Worm (Caenorhabditis elegans): Measurements from ENCODE around the gene tftc-1.

tftc-1 gene

DNA sequence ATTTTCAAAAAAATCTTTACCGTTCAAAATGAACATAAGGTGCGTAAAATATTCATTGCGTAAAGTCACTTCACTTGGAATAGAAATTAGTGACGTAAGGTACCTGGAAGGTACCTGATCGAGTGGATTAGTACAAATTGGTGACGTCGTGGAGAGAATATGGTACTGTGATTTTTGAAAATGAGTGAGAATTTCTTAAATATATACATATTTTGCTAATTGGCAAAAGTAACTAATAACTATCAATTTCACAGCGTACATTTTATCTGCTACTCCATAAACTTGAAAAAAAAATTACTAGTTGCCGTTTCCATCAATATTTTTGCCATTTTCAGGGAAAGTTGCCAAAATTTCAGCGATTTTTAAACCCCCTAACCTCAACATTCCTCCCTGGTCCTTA, 67.7 kb downstream of the tftc-1 start:
- TF ChIP-seq F49E8.2 (tag; optimal IDR thresholded peaks at IDR 0.05; ENCODE audit: borderline replicate concordance) = no peak
- no peak for TF ChIP-seq T20F7.1 (GFP tag; optimal IDR thresholded peaks at IDR 0.05)
- TF ChIP-seq unc-62 (GFP tag; optimal IDR thresholded peaks at IDR 0.05 in 1 of 2) = peak in 1 of 2 experiments; percentile 43
- no peak for TF ChIP-seq unc-62 (tag; optimal IDR thresholded peaks at IDR 0.05)
- TF ChIP-seq nhr-10 (tag; optimal IDR thresholded peaks at IDR 0.05) = no peak
- TF ChIP-seq hif-1 (tag; optimal IDR thresholded peaks at IDR 0.05) = no peak
- no peak for TF ChIP-seq ZK546.5 (tag; optimal IDR thresholded peaks at IDR 0.05)
- TF ChIP-seq unc-130 (GFP tag; optimal IDR thresholded peaks at IDR 0.05) = no peak
- TF ChIP-seq attf-4 (tag; optimal IDR thresholded peaks at IDR 0.05) = no peak
- TF ChIP-seq spr-3 (GFP tag; optimal IDR thresholded peaks at IDR 0.05) = no peak
- no peak for TF ChIP-seq ceh-32 (tag; optimal IDR thresholded peaks at IDR 0.05; ENCODE audit: poor library complexity)
- TF ChIP-seq nhr-25 (tag; optimal IDR thresholded peaks at IDR 0.05; ENCODE audit: borderline replicate concordance, insufficient read depth) = no peak
- peak; percentile 76 for TF ChIP-seq aha-1 (tag)
- no peak for TF ChIP-seq T26A8.4 (GFP tag; IDR thresholded peaks at IDR 0.05)

Data from whole organism, L4 larva.